Worm (Caenorhabditis elegans) whole organism, L3 larva: Measurements from ENCODE around the gene F31E8.5.

Source experiments
- R02D3.7 ChIP-seq: fragments of 150-350 bp; optimal IDR thresholded peaks from 2 replicates; lab custom pipeline; 2014; ENCODE audit warnings: missing biosample characterization, missing genetic modification characterization
- aly-2 ChIP-seq: fragments of 150-350 bp; optimal IDR thresholded peaks from 2 replicates; lab custom pipeline; 2014; ENCODE audit warnings: missing biosample characterization, missing genetic modification characterization
- daf-12 ChIP-seq: fragments of 150-350 bp; optimal IDR thresholded peaks from 2 replicates; lab custom pipeline; 2014; ENCODE audit warnings: missing biosample characterization, missing genetic modification reagents, missing genetic modification characterization
- eor-1 ChIP-seq, 2 experiments: fragments of 150-350 bp; optimal IDR thresholded peaks; 2 replicates each; lab custom pipeline; 2014 to 2018; ENCODE audit warnings: missing biosample characterization in 2 of 2, missing genetic modification characterization in 2 of 2
- nhr-237 ChIP-seq: fragments of 150-350 bp; optimal IDR thresholded peaks from 2 replicates; lab custom pipeline; 2014; ENCODE audit warnings: missing biosample characterization, missing genetic modification characterization
- nhr-25 ChIP-seq: sonication (generic microtip); optimal IDR thresholded peaks from 2 replicates; lab custom pipeline; 2017; ENCODE audit warnings: missing biosample characterization, missing genetic modification characterization
- tbx-2 ChIP-seq: sonication (generic microtip); optimal IDR thresholded peaks from 2 replicates; lab custom pipeline; 2016; ENCODE audit warnings: mild to moderate bottlenecking, missing genetic modification characterization, missing compliant biosample characterization
- unc-39 ChIP-seq: sonication (generic microtip); optimal IDR thresholded peaks from 4 replicates; lab custom pipeline; 2017; ENCODE audit warnings: missing biosample characterization, missing genetic modification characterization

ce11 chrII:6812514-6812913 lies 5.5 kb upstream of the F31E8.5 start:
- TF ChIP-seq nhr-25 (tag; lab: Kevin White, UChicago) (no peak), unc-39 (tag; lab: Kevin White, UChicago) (no peak), daf-12 (tag; lab: Kevin White, UChicago) (no peak), nhr-237 (no peak), eor-1 (tag; optimal IDR thresholded peaks at IDR 0.05; lab: Kevin White, UChicago) (no peak), aly-2 (tag; lab: Kevin White, UChicago) (no peak), R02D3.7 (tag; lab: Kevin White, UChicago) (no peak), tbx-2 (tag; lab: Kevin White, UChicago) (no peak)
